Fruit fly (Drosophila melanogaster): ENCODE data around the gene CG2924.

Gene CG2924

DNA sequence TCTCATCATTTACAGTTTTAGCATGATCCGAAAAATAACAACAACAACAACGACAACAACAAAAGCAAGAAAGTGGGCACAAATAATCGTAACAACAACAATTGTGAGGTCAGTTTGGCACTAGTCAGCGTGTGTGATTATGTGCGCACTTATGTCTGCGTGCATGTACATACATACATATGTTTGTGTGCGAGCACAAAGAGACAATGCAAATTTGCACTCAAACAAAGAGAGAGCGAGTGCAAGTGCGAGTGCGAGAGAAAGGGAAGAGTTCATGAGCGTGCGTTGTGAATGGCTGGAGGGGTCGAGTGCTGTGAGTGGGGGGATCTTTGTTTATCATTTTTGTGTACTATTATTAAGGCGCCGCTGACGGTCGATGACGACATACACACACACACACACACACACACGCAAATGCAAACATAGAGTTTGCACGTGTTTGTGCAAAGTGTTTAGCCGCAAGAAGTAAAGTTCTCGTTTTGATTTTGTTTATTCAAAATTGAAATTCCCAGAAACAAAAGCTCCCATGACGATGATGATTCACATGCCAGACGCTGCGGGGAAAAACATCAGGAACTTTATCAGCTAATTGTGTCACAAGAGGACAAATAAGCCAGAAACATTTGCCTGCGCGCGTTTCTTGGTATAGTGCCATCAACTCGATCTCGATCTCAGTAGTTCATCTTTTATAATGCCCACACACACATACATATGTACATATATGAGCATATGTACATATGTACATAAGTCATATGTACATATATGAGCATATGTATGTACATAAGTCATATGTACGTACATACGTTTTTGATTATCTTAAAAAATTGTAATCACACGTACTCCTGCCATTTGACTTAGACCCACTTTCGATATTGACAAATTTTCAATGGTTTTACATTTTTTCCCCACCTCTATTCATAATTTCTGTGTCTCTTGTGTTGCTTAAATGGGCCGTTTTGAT, 24.2 kb upstream of the CG2924 start (continued):
- TF ChIP-seq GATAe (GFP tag; conservative IDR thresholded peaks at IDR 0.05) (no peak), Camta (GFP tag; optimal IDR thresholded peaks at IDR 0.05) (no peak), CG13624 (GFP tag; optimal IDR thresholded peaks at IDR 0.05) (no peak), maf-S (GFP tag; optimal IDR thresholded peaks at IDR 0.05) (no peak), dan (GFP tag; IDR thresholded peaks at IDR 0.05) (no peak), ttk (GFP tag; IDR thresholded peaks at IDR 0.05) (no peak), CkIIα-i1 (GFP tag; IDR thresholded peaks at IDR 0.05) (no peak), zf30C (GFP tag; optimal IDR thresholded peaks at IDR 0.05) (no peak), Jarid2 (GFP tag; optimal IDR thresholded peaks at IDR 0.05) (no peak), CG8924 (tag; optimal IDR thresholded peaks at IDR 0.05) (no peak), CG16863 (GFP tag; optimal IDR thresholded peaks at IDR 0.05) (peak; percentile 16), ssp (GFP tag; IDR thresholded peaks at IDR 0.05) (no peak), Nf-YB (GFP tag; optimal IDR thresholded peaks at IDR 0.05) (no peak), CG12071 (GFP tag; optimal IDR thresholded peaks at IDR 0.05) (peak; percentile 26), CG1529 (GFP tag; optimal IDR thresholded peaks at IDR 0.05) (no peak), Dip3 (GFP tag; optimal IDR thresholded peaks at IDR 0.05) (no peak), scrt (GFP tag; optimal IDR thresholded peaks at IDR 0.05) (no peak), dmrt99B (tag; optimal IDR thresholded peaks at IDR 0.05) (peak; percentile 10), CG18262 (tag; optimal IDR thresholded peaks at IDR 0.05) (no peak), CG9437 (GFP tag; optimal IDR thresholded peaks at IDR 0.05) (no peak), CG31441 (GFP tag; IDR thresholded peaks at IDR 0.05) (no peak), gsb (GFP tag; IDR thresholded peaks at IDR 0.05) (no peak), sens (GFP tag) (peak; percentile 87), Atf6 (GFP tag; IDR thresholded peaks at IDR 0.05) (no peak), Elba2 (GFP tag; optimal IDR thresholded peaks at IDR 0.05) (no peak), bsh (GFP tag; optimal IDR thresholded peaks at IDR 0.05) (peak in 1 of 2 experiments; percentile 29), CG9817 (tag; optimal IDR thresholded peaks at IDR 0.05) (no peak), CG3726 (GFP tag; IDR thresholded peaks at IDR 0.05) (no peak), CG15479 (GFP tag; optimal IDR thresholded peaks at IDR 0.05) (peak; percentile 85), Ada2b (GFP tag; IDR thresholded peaks at IDR 0.05) (no peak), CG14441 (GFP tag; IDR thresholded peaks at IDR 0.05) (no peak), CG10565 (GFP tag; optimal IDR thresholded peaks at IDR 0.05) (no peak), Hmx (GFP tag; optimal IDR thresholded peaks at IDR 0.05) (no peak), CG7987 (GFP tag; optimal IDR thresholded peaks at IDR 0.05) (no peak), sima (GFP tag; optimal IDR thresholded peaks at IDR 0.05) (no peak), vvl (GFP tag; IDR thresholded peaks at IDR 0.05) (peak; percentile 36), BEAF-32 (GFP tag; optimal IDR thresholded peaks at IDR 0.05) (no peak), nom (GFP tag; optimal IDR thresholded peaks at IDR 0.05) (no peak), CG4282 (GFP tag; optimal IDR thresholded peaks at IDR 0.05) (no peak), CG10462 (GFP tag; optimal IDR thresholded peaks at IDR 0.05) (no peak), CG14014 (GFP tag; IDR thresholded peaks at IDR 0.05) (peak; percentile 12; the same call in 1 of the 2 replicates), CG2129 (GFP tag; IDR thresholded peaks at IDR 0.05; ENCODE audit: partially characterized antibody) (no peak), tgo (GFP tag; IDR thresholded peaks at IDR 0.05) (no peak), CG8281 (tag; optimal IDR thresholded peaks at IDR 0.05) (no peak), ERR (GFP tag; optimal IDR thresholded peaks at IDR 0.05) (no peak), CG6689 (GFP tag; IDR thresholded peaks at IDR 0.05) (peak; percentile 19; the same call in 1 of the 2 replicates), D19B (GFP tag; optimal IDR thresholded peaks at IDR 0.05) (no peak), jing (GFP tag; optimal IDR thresholded peaks at IDR 0.05) (no peak), tio (GFP tag; optimal IDR thresholded peaks at IDR 0.05) (no peak), sd (tag; optimal IDR thresholded peaks at IDR 0.05) (no peak)

Measured in whole organism, embryonic.